Fruit fly (Drosophila melanogaster) whole organism, embryonic: ENCODE results near the gene CG34347.

ENCODE experiments used
- Bgb ChIP-seq: fragments of 200-800 bp; sonication (Bioruptor generic); IDR thresholded peaks from 2 replicates; pipeline ENCODE4 v1.3.6; 2022; ENCODE audit warnings: missing biosample characterization, missing genetic modification characterization; ENCODE audit not compliant: partially characterized antibody
- CG11695 ChIP-seq: fragments of 200-800 bp; sonication (Bioruptor generic); IDR thresholded peaks from 3 replicates; pipeline ENCODE4 v1.3.6; 2022; ENCODE audit warnings: missing biosample characterization, missing genetic modification characterization
- CG11696 ChIP-seq: fragments of 200-800 bp; sonication (Bioruptor generic); IDR thresholded peaks from 2 replicates; pipeline ENCODE4 v1.3.6; 2022; ENCODE audit warnings: missing biosample characterization, missing genetic modification characterization
- CG15073 ChIP-seq: fragments of 200-800 bp; sonication (Bioruptor generic); optimal IDR thresholded peaks from 2 replicates; lab custom pipeline; 2016; ENCODE audit warnings: missing biosample characterization, missing genetic modification characterization
- CG15601 ChIP-seq: fragments of 200-800 bp; sonication (Bioruptor generic); optimal IDR thresholded peaks from 3 replicates; lab custom pipeline; 2019; ENCODE audit warnings: missing biosample characterization, mild to moderate bottlenecking, missing genetic modification characterization, moderate library complexity
- CG1792 ChIP-seq: fragments of 200-800 bp; sonication (Bioruptor generic); optimal IDR thresholded peaks from 2 replicates; lab custom pipeline; 2016; ENCODE audit warnings: missing biosample characterization, missing genetic modification characterization
- CG2678 ChIP-seq: fragments of 200-800 bp; sonication (Bioruptor generic); optimal IDR thresholded peaks from 3 replicates; lab custom pipeline; 2019; ENCODE audit warnings: missing biosample characterization, mild to moderate bottlenecking, missing genetic modification characterization, moderate library complexity
- CG2875 ChIP-seq: fragments of 200-800 bp; sonication (Bioruptor generic); optimal IDR thresholded peaks from 2 replicates; lab custom pipeline; 2017; ENCODE audit warnings: missing biosample characterization, mild to moderate bottlenecking, missing genetic modification characterization, missing genetic modification reagents
- CG31441 ChIP-seq: fragments of 200-800 bp; sonication (Bioruptor generic); IDR thresholded peaks from 2 replicates; pipeline ENCODE4 v1.3.6; 2022; ENCODE audit warnings: missing biosample characterization, missing genetic modification characterization
- CG33213 ChIP-seq: fragments of 200-800 bp; sonication (Bioruptor generic); optimal IDR thresholded peaks from 3 replicates; lab custom pipeline; 2016; ENCODE audit warnings: missing biosample characterization, missing genetic modification characterization
- CG3407 ChIP-seq: fragments of 200-800 bp; sonication (Bioruptor generic); optimal IDR thresholded peaks from 2 replicates; lab custom pipeline; 2018; ENCODE audit warnings: missing biosample characterization, mild to moderate bottlenecking, missing genetic modification characterization
- CG3838 ChIP-seq: fragments of 200-800 bp; sonication (Bioruptor generic); optimal IDR thresholded peaks from 3 replicates; lab custom pipeline; 2016; ENCODE audit warnings: missing biosample characterization, missing genetic modification characterization
- CG4707 ChIP-seq: fragments of 200-800 bp; sonication (Bioruptor generic); optimal IDR thresholded peaks from 2 replicates; lab custom pipeline; 2018; ENCODE audit warnings: missing biosample characterization, mild to moderate bottlenecking, missing genetic modification characterization, moderate library complexity
- CG4854 ChIP-seq: fragments of 200-800 bp; sonication (Bioruptor generic); optimal IDR thresholded peaks from 2 replicates; lab custom pipeline; 2016; ENCODE audit warnings: missing biosample characterization, missing genetic modification characterization, inconsistent platforms
- CG6272 ChIP-seq: fragments of 200-800 bp; sonication (Bioruptor generic); IDR thresholded peaks from 2 replicates; pipeline ENCODE4 v1.3.6; 2022; ENCODE audit warnings: missing biosample characterization, missing genetic modification characterization
- CG6654 ChIP-seq: fragments of 200-800 bp; sonication (Bioruptor generic); optimal IDR thresholded peaks from 2 replicates; lab custom pipeline; 2017; ENCODE audit warnings: missing biosample characterization, mild to moderate bottlenecking, missing genetic modification characterization
- CG7786 ChIP-seq: fragments of 200-800 bp; sonication (Bioruptor generic); optimal IDR thresholded peaks from 2 replicates; lab custom pipeline; 2016; ENCODE audit warnings: missing biosample characterization, missing genetic modification characterization
- CG7928 ChIP-seq: fragments of 200-800 bp; sonication (Bioruptor generic); optimal IDR thresholded peaks from 2 replicates; lab custom pipeline; 2017; ENCODE audit warnings: missing biosample characterization, mild to moderate bottlenecking, missing genetic modification characterization
- CG7963 ChIP-seq: fragments of 200-800 bp; sonication (Bioruptor generic); IDR thresholded peaks from 3 replicates; pipeline ENCODE4 v1.3.6; 2022; ENCODE audit warnings: missing biosample characterization, missing genetic modification characterization; ENCODE audit not compliant: partially characterized antibody
- Dfd ChIP-seq, 2 experiments: fragments of >200 bp; optimal IDR thresholded peaks; 2 replicates each; lab custom pipeline; 2017; ENCODE audit warnings: missing biosample characterization in 2 of 2, missing genetic modification characterization in 2 of 2
- Doc2 ChIP-seq: fragments of 200-800 bp; sonication (Bioruptor generic); IDR thresholded peaks from 2 replicates; pipeline ENCODE4 v1.3.6; 2022; ENCODE audit warnings: missing biosample characterization, missing genetic modification characterization
- HHEX ChIP-seq: fragments of 200-800 bp; sonication (Bioruptor generic); optimal IDR thresholded peaks from 3 replicates; lab custom pipeline; 2017; ENCODE audit warnings: missing biosample characterization, mild to moderate bottlenecking, missing genetic modification characterization, missing genetic modification reagents
- Hmr ChIP-seq: fragments of 200-800 bp; sonication (Bioruptor generic); optimal IDR thresholded peaks from 3 replicates; lab custom pipeline; 2017; ENCODE audit warnings: mild to moderate bottlenecking, missing biosample characterization, missing genetic modification reagents, missing genetic modification characterization
- Hr39 ChIP-seq: fragments of >200 bp; optimal IDR thresholded peaks from 2 replicates; lab custom pipeline; 2017
- NK7.1 ChIP-seq: fragments of 200-800 bp; sonication (Bioruptor generic); optimal IDR thresholded peaks from 3 replicates; lab custom pipeline; 2016; ENCODE audit warnings: missing biosample characterization, missing genetic modification characterization
- Nf-YA ChIP-seq: fragments of 200-800 bp; sonication (Bioruptor generic); IDR thresholded peaks from 2 replicates; pipeline ENCODE4 v1.3.6; 2022; ENCODE audit warnings: missing biosample characterization, missing genetic modification characterization
- Nf-YB ChIP-seq: fragments of 200-800 bp; sonication (Bioruptor generic); optimal IDR thresholded peaks from 3 replicates; lab custom pipeline; 2019; ENCODE audit warnings: missing biosample characterization, mild to moderate bottlenecking, missing genetic modification characterization, moderate library complexity
- Side ChIP-seq: fragments of 200-800 bp; sonication (Bioruptor generic); optimal IDR thresholded peaks from 2 replicates; lab custom pipeline; 2016; ENCODE audit warnings: missing biosample characterization, missing genetic modification characterization
- Six4 ChIP-seq: fragments of 200-800 bp; sonication (Bioruptor generic); optimal IDR thresholded peaks from 2 replicates; lab custom pipeline; 2016; ENCODE audit warnings: missing biosample characterization, missing genetic modification characterization
- btn ChIP-seq: fragments of 200-800 bp; sonication (Bioruptor generic); optimal IDR thresholded peaks from 2 replicates; lab custom pipeline; 2016; ENCODE audit warnings: missing biosample characterization, missing genetic modification characterization
- corto ChIP-seq: fragments of 200-800 bp; sonication (Bioruptor generic); optimal IDR thresholded peaks from 2 replicates; lab custom pipeline; 2016; ENCODE audit warnings: missing biosample characterization, mild to moderate bottlenecking, missing genetic modification characterization, moderate library complexity
- crc ChIP-seq: fragments of 200-800 bp; sonication (Bioruptor generic); optimal IDR thresholded peaks from 2 replicates; lab custom pipeline; 2016; ENCODE audit warnings: missing biosample characterization, missing genetic modification characterization
- croc ChIP-seq: fragments of 200-800 bp; sonication (Bioruptor generic); conservative IDR thresholded peaks from 3 replicates; pipeline ENCODE4 v1.3.6; 2022; ENCODE audit warnings: missing biosample characterization, missing genetic modification characterization
- crp ChIP-seq, 2 experiments: fragments of 200-800 bp; sonication (Bioruptor generic); optimal IDR thresholded peaks; 2 replicates in 1 of 2; 3 replicates in 1 of 2; lab custom pipeline; 2017; ENCODE audit warnings: missing biosample characterization in 2 of 2, missing genetic modification characterization in 2 of 2, mild to moderate bottlenecking in 1 of 2, moderate library complexity in 1 of 2
- esg ChIP-seq: fragments of 200-800 bp; sonication (Bioruptor generic); conservative IDR thresholded peaks from 2 replicates; pipeline ENCODE4 v1.3.6; 2022; ENCODE audit warnings: missing biosample characterization, missing genetic modification characterization
- eyg ChIP-seq: fragments of 200-800 bp; sonication (Bioruptor generic); optimal IDR thresholded peaks from 3 replicates; lab custom pipeline; 2016; ENCODE audit warnings: missing biosample characterization, missing genetic modification characterization
- fd102C ChIP-seq: fragments of 200-800 bp; sonication (Bioruptor generic); optimal IDR thresholded peaks from 2 replicates; lab custom pipeline; 2018; ENCODE audit warnings: missing biosample characterization, mild to moderate bottlenecking, missing genetic modification characterization, moderate library complexity
- fd3F ChIP-seq: fragments of 200-800 bp; sonication (Bioruptor generic); optimal IDR thresholded peaks from 2 replicates; lab custom pipeline; 2018; ENCODE audit warnings: missing biosample characterization, mild to moderate bottlenecking, missing genetic modification characterization, moderate library complexity
- fu2 ChIP-seq: fragments of 200-800 bp; sonication (Bioruptor generic); optimal IDR thresholded peaks from 2 replicates; lab custom pipeline; 2016; ENCODE audit warnings: missing biosample characterization, missing genetic modification characterization
- gsb ChIP-seq: fragments of 200-800 bp; sonication (Bioruptor generic); IDR thresholded peaks from 2 replicates; pipeline ENCODE4 v1.3.6; 2022; ENCODE audit warnings: missing biosample characterization, missing genetic modification characterization
- jumu ChIP-seq: fragments of 200-800 bp; sonication (Bioruptor generic); optimal IDR thresholded peaks from 3 replicates; lab custom pipeline; 2016; ENCODE audit warnings: missing biosample characterization, missing genetic modification characterization
- nmo ChIP-seq: fragments of 200-800 bp; sonication (Bioruptor generic); optimal IDR thresholded peaks from 2 replicates; lab custom pipeline; 2018; ENCODE audit warnings: missing biosample characterization, mild to moderate bottlenecking, missing genetic modification characterization, moderate library complexity
- org-1 ChIP-seq: fragments of 200-800 bp; sonication (Bioruptor generic); optimal IDR thresholded peaks from 2 replicates; lab custom pipeline; 2017; ENCODE audit warnings: missing biosample characterization, missing genetic modification characterization
- pzg ChIP-seq: fragments of 200-800 bp; sonication (Bioruptor generic); optimal IDR thresholded peaks from 3 replicates; lab custom pipeline; 2018; ENCODE audit warnings: missing biosample characterization, mild to moderate bottlenecking, missing genetic modification characterization, moderate library complexity
- salm ChIP-seq: fragments of 200-800 bp; sonication (Bioruptor generic); optimal IDR thresholded peaks from 2 replicates; lab custom pipeline; 2018; ENCODE audit warnings: missing biosample characterization, mild to moderate bottlenecking, missing genetic modification characterization
- sens-2 ChIP-seq: fragments of 200-800 bp; sonication (Bioruptor generic); IDR thresholded peaks from 2 replicates; pipeline ENCODE4 v1.3.6; 2022; ENCODE audit warnings: missing biosample characterization, missing genetic modification characterization
- sima ChIP-seq: fragments of 200-800 bp; sonication (Bioruptor generic); optimal IDR thresholded peaks from 2 replicates; lab custom pipeline; 2016; ENCODE audit warnings: missing biosample characterization, missing genetic modification characterization
- unc-4 ChIP-seq: fragments of 200-800 bp; sonication (Bioruptor generic); IDR thresholded peaks from 2 replicates; pipeline ENCODE4 v1.3.6; 2022; ENCODE audit warnings: missing biosample characterization, missing genetic modification characterization; ENCODE audit not compliant: partially characterized antibody
- vnd ChIP-seq: fragments of 200-800 bp; sonication (Bioruptor generic); IDR thresholded peaks from 3 replicates; pipeline ENCODE4 v1.3.6; 2022; ENCODE audit warnings: missing biosample characterization, missing genetic modification characterization; ENCODE audit not compliant: partially characterized antibody

CG34347 gene

dm6 chr3R:31306454-31306853 is 4.5 kb upstream of the CG34347 start (continued):
- TF ChIP-seq unc-4, result no peak
- no peak for TF ChIP-seq corto (GFP tag; lab: Kevin White, UChicago)
- TF ChIP-seq CG15073 (GFP tag; lab: Kevin White, UChicago), result no peak
- no peak for TF ChIP-seq sima
- TF ChIP-seq NK7.1 (GFP tag; lab: Kevin White, UChicago), result no peak
- no peak for TF ChIP-seq CG7786 (GFP tag; lab: Kevin White, UChicago)
- TF ChIP-seq CG2875 (GFP tag; lab: Kevin White, UChicago), result no peak
- no peak for TF ChIP-seq CG7963 (GFP tag; lab: Robert Waterston, UW)
- no peak for TF ChIP-seq nmo (GFP tag; lab: Kevin White, UChicago)
- TF ChIP-seq salm, result no peak
- no peak for TF ChIP-seq fd3F (GFP tag; lab: Kevin White, UChicago)
- no peak for TF ChIP-seq Dfd (GFP tag; optimal IDR thresholded peaks at IDR 0.05; lab: Kevin White, UChicago)
- TF ChIP-seq CG15601 (tag; lab: Kevin White, UChicago), result no peak
- TF ChIP-seq Doc2 (GFP tag; lab: Robert Waterston, UW), result no peak
- TF ChIP-seq gsb (GFP tag; lab: Robert Waterston, UW), result no peak

dm6 chr3R:31308855-31309646 is 1.9 kb upstream of the CG34347 start:
- TF ChIP-seq CG11696 (GFP tag; lab: Robert Waterston, UW), result no peak
- no peak for TF ChIP-seq esg (GFP tag; lab: Robert Waterston, UW)
- TF ChIP-seq fd102C, result no peak
- TF ChIP-seq Side, result peak; percentile 25
- no peak for TF ChIP-seq crc (GFP tag; lab: Kevin White, UChicago)
- peak; percentile 45; the same call in 1 of the 2 replicates for TF ChIP-seq CG31441
- TF ChIP-seq Six4, result no peak
- TF ChIP-seq CG3838, result no peak
- TF ChIP-seq fu2 (GFP tag; lab: Kevin White, UChicago), result no peak
- peak; percentile 76 for TF ChIP-seq CG3407 (GFP tag; lab: Kevin White, UChicago)
- TF ChIP-seq Nf-YB (GFP tag; lab: Kevin White, UChicago), result no peak
- TF ChIP-seq CG6272, result no peak
- peak; percentile 40 for TF ChIP-seq CG1792 (GFP tag; lab: Kevin White, UChicago)
- TF ChIP-seq crp (GFP tag; optimal IDR thresholded peaks at IDR 0.05; lab: Kevin White, UChicago), result no peak
- TF ChIP-seq CG2678 (tag; lab: Kevin White, UChicago), result no peak
- no peak for TF ChIP-seq eyg (GFP tag; lab: Kevin White, UChicago)
- no peak for TF ChIP-seq btn (GFP tag; lab: Kevin White, UChicago)
- TF ChIP-seq org-1 (GFP tag; lab: Kevin White, UChicago), result peak; percentile 38
- TF ChIP-seq Hr39 (lab: Kevin White, UChicago), result no peak
- TF ChIP-seq CG11695 (GFP tag; lab: Robert Waterston, UW), result no peak
- no peak for TF ChIP-seq sens-2 (GFP tag; lab: Robert Waterston, UW)
- TF ChIP-seq CG33213 (GFP tag; lab: Kevin White, UChicago), result peak; percentile 17
- TF ChIP-seq vnd (GFP tag; lab: Robert Waterston, UW), result no peak
- TF ChIP-seq CG6654, result no peak
- TF ChIP-seq croc (GFP tag; lab: Robert Waterston, UW), result no peak; the same call in 2 of the 3 replicates
- TF ChIP-seq jumu (GFP tag; lab: Kevin White, UChicago), result no peak
- TF ChIP-seq Bgb, result no peak
- no peak for TF ChIP-seq Hmr
- no peak for TF ChIP-seq CG4854
- TF ChIP-seq HHEX (GFP tag; lab: Kevin White, UChicago), result no peak
- no peak for TF ChIP-seq CG7928 (GFP tag; lab: Kevin White, UChicago)
- peak; percentile 55 for TF ChIP-seq CG4707
- TF ChIP-seq Nf-YA (GFP tag; lab: Robert Waterston, UW), result 0 out of 2 replicates have a peak, but pooled peaks have one; percentile 36
- no peak for TF ChIP-seq pzg (GFP tag; lab: Kevin White, UChicago)
